Worm (Caenorhabditis elegans) whole organism, L1 larva: ENCODE results near the gene C18H7.4.

Source experiments
- C04F5.9 ChIP-seq: sonication (generic microtip); optimal IDR thresholded peaks from 2 replicates; lab custom pipeline; 2016; ENCODE audit warnings: missing genetic modification characterization, missing compliant biosample characterization
- Y116A8C.19 ChIP-seq: sonication (generic microtip); optimal IDR thresholded peaks from 2 replicates; lab custom pipeline; 2016; ENCODE audit warnings: missing compliant biosample characterization, missing genetic modification characterization, borderline replicate concordance
- aly-2 ChIP-seq: fragments of 150-350 bp; optimal IDR thresholded peaks from 2 replicates; lab custom pipeline; 2014; ENCODE audit warnings: missing biosample characterization, missing genetic modification characterization
- ama-1 ChIP-seq: fragments of 150-350 bp; optimal IDR thresholded peaks from 2 replicates; lab custom pipeline; 2014
- blmp-1 ChIP-seq: fragments of 150-350 bp; optimal IDR thresholded peaks from 2 replicates; lab custom pipeline; 2014; ENCODE audit warnings: missing biosample characterization, missing genetic modification characterization
- ceh-8 ChIP-seq: fragments of 200-800 bp; sonication (Bioruptor generic); optimal IDR thresholded peaks from 2 replicates; lab custom pipeline; 2018; ENCODE audit warnings: mild to moderate bottlenecking, missing genetic modification characterization, moderate library complexity, missing compliant biosample characterization
- ceh-82 ChIP-seq, 3 experiments: fragments of 150-350 bp in 1 of 3; sonication (generic microtip) in 2 of 3; optimal IDR thresholded peaks; 2 replicates each; lab custom pipeline; 2014 to 2017; ENCODE audit warnings: missing biosample characterization in 3 of 3, missing genetic modification characterization in 3 of 3
- ceh-88 ChIP-seq: fragments of 200-800 bp; sonication (Bioruptor generic); IDR thresholded peaks from 2 replicates; pipeline ENCODE4 v1.3.6; 2022; ENCODE audit warnings: missing genetic modification characterization, missing compliant biosample characterization
- ceh-90 ChIP-seq: sonication (generic microtip); optimal IDR thresholded peaks from 2 replicates; lab custom pipeline; 2016; ENCODE audit warnings: missing genetic modification characterization, missing compliant biosample characterization
- ces-1 ChIP-seq: fragments of 150-350 bp; optimal IDR thresholded peaks from 2 replicates; lab custom pipeline; 2014; ENCODE audit warnings: missing biosample characterization, missing genetic modification reagents, missing genetic modification characterization
- dpl-1 ChIP-seq, 3 experiments: fragments of 150-350 bp in 2 of 3; sonication (generic microtip) in 1 of 3; optimal IDR thresholded peaks; 2 replicates each; lab custom pipeline; 2014 to 2017; ENCODE audit warnings: missing biosample characterization in 3 of 3, missing genetic modification characterization in 3 of 3, missing genetic modification reagents in 3 of 3
- dsc-1 ChIP-seq: sonication (generic microtip); optimal IDR thresholded peaks from 2 replicates; lab custom pipeline; 2016; ENCODE audit warnings: mild to moderate bottlenecking, missing genetic modification characterization, missing compliant biosample characterization
- efl-1 ChIP-seq, 4 experiments: fragments of 150-350 bp; optimal IDR thresholded peaks in 3 of 4; peaks in 1 of 4; 1 replicate in 1 of 4; 2 replicates in 3 of 4; lab custom pipeline; 2014; ENCODE audit warnings: missing biosample characterization in 2 of 4, missing genetic modification characterization in 2 of 4, missing genetic modification reagents in 2 of 4
- efl-3 ChIP-seq: fragments of 200-800 bp; sonication (Bioruptor generic); optimal IDR thresholded peaks from 2 replicates; lab custom pipeline; 2018; ENCODE audit warnings: mild to moderate bottlenecking, missing genetic modification characterization, missing compliant biosample characterization
- egl-13 ChIP-seq: sonication (generic microtip); optimal IDR thresholded peaks from 2 replicates; lab custom pipeline; 2016; ENCODE audit warnings: missing genotype, missing genetic modification reagents, missing genetic modification characterization, missing compliant biosample characterization
- elt-3 ChIP-seq, 6 experiments: fragments of 150-350 bp in 1 of 6; sonication (generic microtip); optimal IDR thresholded peaks; 2 replicates each; lab custom pipeline; 2017 to 2018; ENCODE audit warnings: missing biosample characterization in 6 of 6, missing genetic modification characterization in 6 of 6, inconsistent platforms in 1 of 6
- ets-5 ChIP-seq: fragments of 200-800 bp; sonication (Bioruptor generic); IDR thresholded peaks from 2 replicates; pipeline ENCODE4 v1.3.6; 2022; ENCODE audit warnings: missing genetic modification characterization, missing compliant biosample characterization
- fkh-8 ChIP-seq: sonication (generic microtip); optimal IDR thresholded peaks from 2 replicates; lab custom pipeline; 2016; ENCODE audit warnings: mild to moderate bottlenecking, missing genetic modification characterization, missing compliant biosample characterization
- hpl-2 ChIP-seq: fragments of 150-350 bp; optimal IDR thresholded peaks from 2 replicates; lab custom pipeline; 2014; ENCODE audit warnings: missing biosample characterization, missing genetic modification reagents, missing genetic modification characterization
- lin-14 ChIP-seq: fragments of 200-800 bp; sonication (Bioruptor generic); optimal IDR thresholded peaks from 2 replicates; lab custom pipeline; 2018; ENCODE audit warnings: mild to moderate bottlenecking, missing genetic modification characterization, moderate library complexity, missing compliant biosample characterization
- lin-35 ChIP-seq, 2 experiments: fragments of 150-350 bp; optimal IDR thresholded peaks; 2 replicates each; lab custom pipeline; 2014; ENCODE audit warnings: missing biosample characterization in 2 of 2, missing genetic modification characterization in 2 of 2, missing genetic modification reagents in 2 of 2
- lin-39 ChIP-seq: fragments of 150-350 bp; optimal IDR thresholded peaks from 2 replicates; lab custom pipeline; 2014; ENCODE audit warnings: missing biosample characterization, missing genetic modification reagents, missing genetic modification characterization
- lir-3 ChIP-seq: sonication (generic microtip); optimal IDR thresholded peaks from 2 replicates; lab custom pipeline; 2016; ENCODE audit warnings: mild to moderate bottlenecking, missing genetic modification characterization, moderate library complexity, missing compliant biosample characterization; ENCODE audit not compliant: poor library complexity
- mab-9 ChIP-seq: fragments of 200-800 bp; sonication (Bioruptor generic); IDR thresholded peaks from 2 replicates; pipeline ENCODE4 v1.3.6; 2022; ENCODE audit warnings: missing genetic modification reagents, missing genetic modification characterization, missing compliant biosample characterization
- mdl-1 ChIP-seq, 2 experiments: fragments of 150-350 bp; optimal IDR thresholded peaks; 2 replicates each; lab custom pipeline; 2014 to 2017; ENCODE audit warnings: missing biosample characterization in 2 of 2, missing genetic modification characterization in 2 of 2, inconsistent platforms in 1 of 2
- mep-1 ChIP-seq: fragments of 150-350 bp; optimal IDR thresholded peaks from 2 replicates; lab custom pipeline; 2014; ENCODE audit warnings: missing biosample characterization, missing genetic modification characterization
- nhr-11 ChIP-seq: fragments of 150-350 bp; optimal IDR thresholded peaks from 2 replicates; lab custom pipeline; 2014; ENCODE audit warnings: missing biosample characterization, missing genetic modification characterization
- nhr-12 ChIP-seq: sonication (generic microtip); optimal IDR thresholded peaks from 2 replicates; lab custom pipeline; 2017; ENCODE audit warnings: missing biosample characterization, missing genetic modification characterization
- nhr-19 ChIP-seq: fragments of 200-800 bp; sonication (Bioruptor generic); conservative IDR thresholded peaks from 2 replicates; pipeline ENCODE4 v1.3.6; 2022; ENCODE audit warnings: missing genetic modification characterization, missing compliant biosample characterization
- nhr-20 ChIP-seq: sonication (generic microtip); optimal IDR thresholded peaks from 2 replicates; lab custom pipeline; 2016; ENCODE audit warnings: mild to moderate bottlenecking, missing genetic modification characterization, missing compliant biosample characterization
- nhr-237 ChIP-seq: fragments of 150-350 bp; optimal IDR thresholded peaks from 2 replicates; lab custom pipeline; 2014; ENCODE audit warnings: missing biosample characterization, missing genetic modification characterization
- nhr-28 ChIP-seq: fragments of 150-350 bp; optimal IDR thresholded peaks from 2 replicates; lab custom pipeline; 2014; ENCODE audit warnings: missing biosample characterization, missing genetic modification characterization
- nhr-47 ChIP-seq: sonication (generic microtip); optimal IDR thresholded peaks from 2 replicates; lab custom pipeline; 2016; ENCODE audit warnings: mild to moderate bottlenecking, missing genetic modification characterization, moderate library complexity, missing compliant biosample characterization
- nhr-71 ChIP-seq: sonication (generic microtip); optimal IDR thresholded peaks from 2 replicates; lab custom pipeline; 2016; ENCODE audit warnings: mild to moderate bottlenecking, missing genetic modification characterization, moderate library complexity, missing compliant biosample characterization
- nhr-76 ChIP-seq: sonication (generic microtip); optimal IDR thresholded peaks from 2 replicates; lab custom pipeline; 2017; ENCODE audit warnings: missing biosample characterization, missing genetic modification characterization
- nhr-90 ChIP-seq: sonication (generic microtip); optimal IDR thresholded peaks from 2 replicates; lab custom pipeline; 2016; ENCODE audit warnings: mild to moderate bottlenecking, missing genetic modification characterization, missing compliant biosample characterization; ENCODE audit not compliant: poor library complexity
- pag-3 ChIP-seq: sonication (generic microtip); optimal IDR thresholded peaks from 2 replicates; lab custom pipeline; 2017; ENCODE audit warnings: missing genetic modification characterization, mild to moderate bottlenecking, missing compliant biosample characterization, antibody characterized with exemption, borderline replicate concordance; ENCODE audit not compliant: insufficient read depth
- pax-3 ChIP-seq: fragments of 200-800 bp; sonication (Bioruptor generic); optimal IDR thresholded peaks from 2 replicates; lab custom pipeline; 2018; ENCODE audit warnings: mild to moderate bottlenecking, missing genetic modification characterization, moderate library complexity, missing compliant biosample characterization
- snu-23 ChIP-seq: sonication (generic microtip); optimal IDR thresholded peaks from 2 replicates; lab custom pipeline; 2016; ENCODE audit warnings: missing genetic modification characterization, missing compliant biosample characterization
- sox-4 ChIP-seq: sonication (generic microtip); optimal IDR thresholded peaks from 2 replicates; lab custom pipeline; 2016; ENCODE audit warnings: missing genetic modification characterization, missing compliant biosample characterization
- unc-30 ChIP-seq: sonication (generic microtip); optimal IDR thresholded peaks from 2 replicates; lab custom pipeline; 2017; ENCODE audit warnings: missing biosample characterization, missing genetic modification characterization
- unc-62 ChIP-seq: fragments of 150-350 bp; optimal IDR thresholded peaks from 2 replicates; lab custom pipeline; 2014; ENCODE audit warnings: missing biosample characterization, missing genetic modification reagents, missing genetic modification characterization
- unc-98 ChIP-seq: fragments of 200-800 bp; sonication (Bioruptor generic); IDR thresholded peaks from 2 replicates; pipeline ENCODE4 v1.3.6; 2022; ENCODE audit warnings: missing genetic modification characterization, missing compliant biosample characterization
- zag-1 ChIP-seq: fragments of 150-350 bp; optimal IDR thresholded peaks from 2 replicates; lab custom pipeline; 2014; ENCODE audit warnings: missing biosample characterization, missing genetic modification characterization
- zip-4 ChIP-seq: fragments of 200-800 bp; sonication (Bioruptor generic); optimal IDR thresholded peaks from 2 replicates; lab custom pipeline; 2018; ENCODE audit warnings: mild to moderate bottlenecking, missing genetic modification characterization, moderate library complexity, missing compliant biosample characterization

Gene C18H7.4

DNA sequence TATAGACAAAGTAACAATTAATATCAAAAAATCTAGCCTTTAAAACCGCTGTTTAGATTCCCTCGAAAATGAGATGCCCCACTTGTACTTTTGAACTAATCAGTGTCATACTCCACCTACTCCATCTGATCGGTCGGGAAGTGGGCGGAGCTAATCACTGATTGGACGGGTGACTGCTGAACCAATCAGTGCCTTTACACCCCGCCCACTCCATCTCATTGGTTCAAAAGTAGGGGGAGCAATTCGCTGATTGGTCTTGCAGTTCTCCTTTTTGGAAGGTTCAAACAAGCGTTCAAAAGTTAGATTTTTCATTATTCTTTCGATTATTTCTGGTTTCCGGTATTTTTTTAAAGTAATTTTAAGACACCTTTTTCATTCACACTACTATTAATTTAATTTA lies 20.0 kb downstream of the C18H7.4 start:
- TF ChIP-seq efl-3 (GFP tag; lab: Kevin White, UChicago) (no peak), ets-5 (GFP tag; lab: Robert Waterston, UW) (no peak), ceh-90 (tag; lab: Kevin White, UChicago) (no peak), nhr-47 (tag; lab: Kevin White, UChicago) (no peak), ceh-88 (no peak), efl-1 (optimal IDR thresholded peaks at IDR 0.05; lab: Kevin White, UChicago) (no peak), efl-1 (GFP tag; optimal IDR thresholded peaks at IDR 0.05 in 1 of 2; lab: Kevin White, UChicago) (no peak), dsc-1 (tag; lab: Kevin White, UChicago) (no peak), snu-23 (GFP tag; lab: Kevin White, UChicago) (no peak), aly-2 (tag; lab: Kevin White, UChicago) (no peak), nhr-90 (no peak), nhr-28 (tag; lab: Kevin White, UChicago) (no peak), zip-4 (GFP tag; lab: Kevin White, UChicago) (no peak), ama-1 (no peak), pax-3 (tag; lab: Kevin White, UChicago) (no peak), pag-3 (tag; lab: Kevin White, UChicago) (no peak), hpl-2 (GFP tag; lab: Kevin White, UChicago) (no peak), Y116A8C.19 (tag; lab: Kevin White, UChicago) (no peak), elt-3 (tag; optimal IDR thresholded peaks at IDR 0.05; lab: Kevin White, UChicago) (no peak), zag-1 (tag; lab: Kevin White, UChicago) (no peak), unc-98 (GFP tag; lab: Robert Waterston, UW) (no peak)

DNA sequence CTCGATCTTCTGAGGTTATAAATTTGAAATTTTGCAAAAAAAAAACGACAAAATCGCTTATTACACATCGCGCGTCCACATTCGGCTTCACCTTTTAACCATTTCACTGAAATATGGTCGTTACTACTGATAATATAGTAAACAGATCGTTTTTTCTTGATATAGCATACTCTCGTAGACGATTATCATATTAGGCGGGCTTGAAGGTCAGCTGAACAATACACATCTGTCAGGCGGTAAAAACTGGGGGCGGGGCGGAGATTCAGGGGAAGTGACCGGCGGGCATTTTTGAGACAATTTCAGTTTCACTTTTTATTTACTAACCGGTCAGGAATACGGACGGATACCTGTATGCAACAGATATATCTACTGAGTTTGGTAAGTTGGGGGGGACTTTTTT lies 22.1 kb downstream of the C18H7.4 start, which contains the start of gene C18H7.1:
TSS of gene C18H7.1 (plus strand) at position 301 of the 400 bp plus-strand sequence.
- TF ChIP-seq ceh-8 (GFP tag; lab: Kevin White, UChicago), result no peak
- TF ChIP-seq ces-1 (GFP tag; lab: Kevin White, UChicago), result no peak
- peak; percentile 44 for TF ChIP-seq blmp-1 (tag; lab: Kevin White, UChicago)
- no peak for TF ChIP-seq efl-1 (optimal IDR thresholded peaks at IDR 0.05; lab: Kevin White, UChicago)
- TF ChIP-seq efl-1 (GFP tag; optimal IDR thresholded peaks at IDR 0.05 in 1 of 2; lab: Kevin White, UChicago), result peak in 1 of 2 experiments; percentile 36

DNA sequence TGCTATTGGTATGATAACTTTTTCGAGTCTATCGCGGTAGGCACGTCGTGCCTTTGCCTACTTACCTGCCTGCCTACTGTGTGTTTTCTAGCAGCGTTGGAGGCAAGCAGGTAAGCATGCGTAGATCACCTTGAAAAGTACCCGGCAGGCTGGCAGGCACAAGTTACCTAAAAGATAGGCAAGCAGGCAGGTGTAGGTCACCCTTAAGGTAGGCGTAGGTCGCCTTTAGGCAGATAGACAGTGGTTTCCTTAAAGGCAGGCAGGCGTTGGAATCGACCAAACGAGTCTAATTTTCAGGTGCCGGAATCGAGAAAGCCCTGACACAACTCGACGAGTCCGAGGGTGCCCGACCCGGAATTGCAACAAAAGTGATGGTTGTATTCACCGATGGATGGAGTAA lies 26.6 kb downstream of the C18H7.4 start:
- TF ChIP-seq sox-4 (tag; lab: Kevin White, UChicago) (no peak), efl-1 (optimal IDR thresholded peaks at IDR 0.05; lab: Kevin White, UChicago) (no peak), efl-1 (GFP tag; optimal IDR thresholded peaks at IDR 0.05 in 1 of 2; lab: Kevin White, UChicago) (peak in 1 of 2 experiments; percentile 62), lin-39 (tag; lab: Kevin White, UChicago) (no peak), mab-9 (GFP tag; lab: Robert Waterston, UW) (0 out of 2 replicates have a peak, but pooled peaks have one; percentile 29)

DNA sequence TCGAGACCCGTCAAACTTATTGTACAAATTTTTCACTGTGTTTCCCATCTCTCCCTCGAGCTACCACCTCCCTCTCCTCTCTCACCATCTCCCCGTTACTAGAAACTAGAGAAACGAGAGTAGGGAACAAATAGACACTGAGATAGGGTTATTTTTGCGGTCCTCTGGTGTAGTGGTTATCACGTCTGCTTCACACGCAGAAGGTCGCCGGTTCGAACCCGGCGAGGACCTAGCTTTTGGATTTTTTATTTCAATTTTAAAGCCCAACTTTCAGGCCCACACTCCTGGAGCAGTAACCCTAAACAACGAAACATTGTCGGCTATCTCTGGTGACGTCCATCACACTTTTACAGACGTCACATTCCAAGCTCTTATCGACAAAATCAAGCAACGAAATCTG lies 27.2 kb downstream of the C18H7.4 start:
- TF ChIP-seq C04F5.9 (tag; lab: Kevin White, UChicago), result no peak
- peak; percentile 33 to 55 for TF ChIP-seq efl-1 (optimal IDR thresholded peaks at IDR 0.05; lab: Kevin White, UChicago)
- TF ChIP-seq efl-1 (GFP tag; optimal IDR thresholded peaks at IDR 0.05 in 1 of 2; lab: Kevin White, UChicago), result peak; percentile 44 to 96
- TF ChIP-seq nhr-19 (GFP tag; lab: Robert Waterston, UW), result peak; percentile 64
- TF ChIP-seq mep-1 (tag; lab: Kevin White, UChicago), result peak; percentile 4
- peak; percentile 48 for TF ChIP-seq dsc-1 (tag; lab: Kevin White, UChicago)
- peak in 1 of 2 experiments; percentile 39 for TF ChIP-seq mdl-1 (tag; optimal IDR thresholded peaks at IDR 0.05; lab: Kevin White, UChicago)
- peak; percentile 24 for TF ChIP-seq nhr-90
- TF ChIP-seq nhr-237, result no peak
- TF ChIP-seq unc-30 (tag; lab: Kevin White, UChicago), result no peak
- no peak for TF ChIP-seq nhr-11 (tag; lab: Kevin White, UChicago)
- no peak for TF ChIP-seq nhr-12 (tag; lab: Kevin White, UChicago)
- no peak for TF ChIP-seq nhr-76 (tag; lab: Kevin White, UChicago)
- TF ChIP-seq lin-35 (GFP tag; optimal IDR thresholded peaks at IDR 0.05; lab: Kevin White, UChicago), result peak; percentile 36 to 68
- peak; percentile 75 for TF ChIP-seq fkh-8 (tag; lab: Kevin White, UChicago)
- TF ChIP-seq unc-62, result no peak
- TF ChIP-seq ceh-82 (tag; optimal IDR thresholded peaks at IDR 0.05; lab: Kevin White, UChicago), result peak in 2 of 3 experiments; percentile 10 to 53
- peak; percentile 3 to 53 (median 38) for TF ChIP-seq dpl-1 (GFP tag; optimal IDR thresholded peaks at IDR 0.05; lab: Kevin White, UChicago)
- no peak for TF ChIP-seq lir-3 (tag; lab: Kevin White, UChicago)
- peak; percentile 48 for TF ChIP-seq aly-2 (tag; lab: Kevin White, UChicago)
- peak; percentile 47 for TF ChIP-seq lin-14 (GFP tag; lab: Kevin White, UChicago)
- no peak for TF ChIP-seq ces-1 (GFP tag; lab: Kevin White, UChicago)
- peak; percentile 66 for TF ChIP-seq nhr-71 (tag; lab: Kevin White, UChicago)
- no peak for TF ChIP-seq egl-13 (tag; lab: Kevin White, UChicago)
- peak; percentile 51 for TF ChIP-seq nhr-20 (tag; lab: Kevin White, UChicago)
